Worm (Caenorhabditis elegans) whole organism, late embryonic: Measurements from ENCODE around the gene oac-48.

Experiments used
- C38D4.7 ChIP-seq: fragments of 200-800 bp; sonication (Bioruptor generic); optimal IDR thresholded peaks from 2 replicates; lab custom pipeline; 2018; ENCODE audit warnings: mild to moderate bottlenecking, missing genetic modification characterization, moderate library complexity, missing compliant biosample characterization
- T23F11.4 ChIP-seq: fragments of 200-800 bp; sonication (Bioruptor generic); optimal IDR thresholded peaks from 2 replicates; lab custom pipeline; 2018; ENCODE audit warnings: mild to moderate bottlenecking, missing genetic modification characterization, missing compliant biosample characterization
- ama-1 ChIP-seq: fragments of 150-350 bp; optimal IDR thresholded peaks from 2 replicates; lab custom pipeline; 2014
- ceh-14 ChIP-seq: sonication (generic microtip); optimal IDR thresholded peaks from 2 replicates; lab custom pipeline; 2016; ENCODE audit warnings: missing genotype, missing genetic modification characterization, missing compliant biosample characterization
- ceh-18 ChIP-seq: sonication (generic microtip); optimal IDR thresholded peaks from 2 replicates; lab custom pipeline; 2016; ENCODE audit warnings: missing genetic modification characterization, missing compliant biosample characterization
- ceh-31 ChIP-seq: sonication (generic microtip); optimal IDR thresholded peaks from 2 replicates; lab custom pipeline; 2016; ENCODE audit warnings: missing genetic modification characterization, missing compliant biosample characterization
- ceh-34 ChIP-seq: sonication (generic microtip); optimal IDR thresholded peaks from 2 replicates; lab custom pipeline; 2016; ENCODE audit warnings: mild to moderate bottlenecking, missing genetic modification characterization, missing compliant biosample characterization
- ceh-6 ChIP-seq: fragments of 200-800 bp; sonication (Bioruptor generic); optimal IDR thresholded peaks from 2 replicates; lab custom pipeline; 2018; ENCODE audit warnings: mild to moderate bottlenecking, missing genetic modification characterization, missing compliant biosample characterization
- ceh-9 ChIP-seq: sonication (generic microtip); optimal IDR thresholded peaks from 2 replicates; lab custom pipeline; 2016; ENCODE audit warnings: mild to moderate bottlenecking, missing genetic modification characterization, inconsistent platforms, missing compliant biosample characterization
- dve-1 ChIP-seq: sonication (generic microtip); optimal IDR thresholded peaks from 2 replicates; lab custom pipeline; 2017; ENCODE audit warnings: antibody characterized with exemption, mild to moderate bottlenecking, missing genetic modification characterization, missing compliant biosample characterization
- elt-2 ChIP-seq: sonication (generic microtip); optimal IDR thresholded peaks from 2 replicates; lab custom pipeline; 2016; ENCODE audit warnings: missing genetic modification reagents, missing genetic modification characterization, missing compliant biosample characterization
- eyg-1 ChIP-seq: sonication (generic microtip); optimal IDR thresholded peaks from 2 replicates; lab custom pipeline; 2016; ENCODE audit warnings: missing genotype, missing genetic modification characterization, missing compliant biosample characterization
- fax-1 ChIP-seq: sonication (generic microtip); optimal IDR thresholded peaks from 2 replicates; lab custom pipeline; 2016; ENCODE audit warnings: missing genotype, missing genetic modification characterization, missing compliant biosample characterization
- fkh-10 ChIP-seq: fragments of 150-350 bp; optimal IDR thresholded peaks from 2 replicates; lab custom pipeline; 2014; ENCODE audit warnings: missing biosample characterization, missing genetic modification reagents, missing genetic modification characterization
- fkh-6 ChIP-seq: sonication (generic microtip); optimal IDR thresholded peaks from 2 replicates; lab custom pipeline; 2016; ENCODE audit warnings: missing genetic modification characterization, missing compliant biosample characterization
- hlh-15 ChIP-seq: sonication (generic microtip); optimal IDR thresholded peaks from 2 replicates; lab custom pipeline; 2016; ENCODE audit warnings: missing genetic modification characterization, missing compliant biosample characterization
- hlh-6 ChIP-seq: sonication (generic microtip); optimal IDR thresholded peaks from 2 replicates; lab custom pipeline; 2016; ENCODE audit warnings: missing genotype, missing genetic modification characterization, missing compliant biosample characterization
- lim-6 ChIP-seq: sonication (generic microtip); optimal IDR thresholded peaks from 2 replicates; lab custom pipeline; 2016; ENCODE audit warnings: missing genetic modification characterization, missing compliant biosample characterization
- nfya-1 ChIP-seq: sonication (generic microtip); optimal IDR thresholded peaks from 2 replicates; lab custom pipeline; 2017; ENCODE audit warnings: missing genetic modification characterization, mild to moderate bottlenecking, missing compliant biosample characterization, antibody characterized with exemption, moderate library complexity
- nhr-232 ChIP-seq: sonication (generic microtip); optimal IDR thresholded peaks from 2 replicates; lab custom pipeline; 2016; ENCODE audit warnings: missing genetic modification characterization, missing compliant biosample characterization
- npax-4 ChIP-seq: sonication (generic microtip); optimal IDR thresholded peaks from 2 replicates; lab custom pipeline; 2016; ENCODE audit warnings: missing genetic modification characterization, missing compliant biosample characterization
- pag-3 ChIP-seq: sonication (generic microtip); optimal IDR thresholded peaks from 2 replicates; lab custom pipeline; 2016; ENCODE audit warnings: missing compliant biosample characterization, missing genetic modification characterization, borderline replicate concordance
- pat-9 ChIP-seq: fragments of 200-800 bp; sonication (Bioruptor generic); optimal IDR thresholded peaks from 2 replicates; lab custom pipeline; 2018; ENCODE audit warnings: mild to moderate bottlenecking, missing genetic modification characterization, moderate library complexity, missing compliant biosample characterization
- pax-1 ChIP-seq: fragments of 150-350 bp; optimal IDR thresholded peaks from 2 replicates; lab custom pipeline; 2014; ENCODE audit warnings: missing biosample characterization, missing genetic modification characterization
- pha-2 ChIP-seq: sonication (generic microtip); optimal IDR thresholded peaks from 2 replicates; lab custom pipeline; 2017; ENCODE audit warnings: mild to moderate bottlenecking, missing genetic modification characterization, missing compliant biosample characterization
- pha-4 ChIP-seq: fragments of 150-350 bp; optimal IDR thresholded peaks from 2 replicates; lab custom pipeline; 2018; ENCODE audit warnings: missing biosample characterization, missing genetic modification reagents, missing genetic modification characterization
- ref-2 ChIP-seq: sonication (generic microtip); optimal IDR thresholded peaks from 2 replicates; lab custom pipeline; 2016; ENCODE audit warnings: missing genetic modification characterization, missing compliant biosample characterization
- rnt-1 ChIP-seq: sonication (generic microtip); optimal IDR thresholded peaks from 2 replicates; lab custom pipeline; 2016; ENCODE audit warnings: missing genetic modification characterization, missing compliant biosample characterization
- sox-2 ChIP-seq: fragments of 200-800 bp; sonication (Bioruptor generic); IDR thresholded peaks from 2 replicates; pipeline ENCODE4 v1.3.6; 2022; ENCODE audit warnings: missing genetic modification reagents, missing genetic modification characterization, missing compliant biosample characterization
- syd-9 ChIP-seq: sonication (generic microtip); optimal IDR thresholded peaks from 2 replicates; lab custom pipeline; 2016; ENCODE audit warnings: mild to moderate bottlenecking, missing genetic modification characterization, moderate library complexity, missing compliant biosample characterization
- tbx-2 ChIP-seq: sonication (generic microtip); optimal IDR thresholded peaks from 2 replicates; lab custom pipeline; 2016; ENCODE audit warnings: missing genetic modification characterization, missing compliant biosample characterization
- ttx-3 ChIP-seq: sonication (generic microtip); optimal IDR thresholded peaks from 2 replicates; lab custom pipeline; 2016; ENCODE audit warnings: missing genetic modification reagents, missing genetic modification characterization, missing compliant biosample characterization
- unc-42 ChIP-seq: sonication (generic microtip); optimal IDR thresholded peaks from 2 replicates; lab custom pipeline; 2016; ENCODE audit warnings: missing genotype, missing genetic modification characterization, missing compliant biosample characterization
- ztf-16 ChIP-seq: sonication (generic microtip); optimal IDR thresholded peaks from 2 replicates; lab custom pipeline; 2017; ENCODE audit warnings: missing genetic modification characterization, missing compliant biosample characterization

oac-48 gene

ce11 chrIV:13673504-13673903, at the start of gene oac-48:
Gene oac-48 (plus strand): TSS chrIV:13673804.
- TF ChIP-seq pha-2 (no peak), hlh-15 (tag; lab: Kevin White, UChicago) (no peak), sox-2 (GFP tag; lab: Robert Waterston, UW) (no peak), rnt-1 (tag; lab: Kevin White, UChicago) (no peak), ceh-18 (tag; lab: Kevin White, UChicago) (no peak), dve-1 (tag; lab: Kevin White, UChicago) (no peak), tbx-2 (no peak), hlh-6 (tag; lab: Kevin White, UChicago) (no peak), nfya-1 (tag; lab: Kevin White, UChicago) (no peak), pat-9 (tag; lab: Kevin White, UChicago) (no peak), T23F11.4 (no peak), ceh-9 (tag; lab: Kevin White, UChicago) (no peak), ceh-14 (tag; lab: Kevin White, UChicago) (no peak)

ce11 chrIV:13626469-13626868, 47.1 kb upstream of the oac-48 start, which contains the start of gene sru-21:
Gene sru-21 (plus strand): TSS chrIV:13626769.
- TF ChIP-seq eyg-1, result no peak
- no peak for TF ChIP-seq unc-42 (tag; lab: Kevin White, UChicago)
- no peak for TF ChIP-seq ref-2 (tag; lab: Kevin White, UChicago)
- TF ChIP-seq npax-4 (tag; lab: Kevin White, UChicago), result no peak
- TF ChIP-seq ama-1 (lab: Kevin White, UChicago), result no peak
- TF ChIP-seq ttx-3 (tag; lab: Kevin White, UChicago), result no peak
- TF ChIP-seq ceh-6 (GFP tag; lab: Kevin White, UChicago), result no peak
- TF ChIP-seq elt-2, result no peak
- TF ChIP-seq lim-6 (tag; lab: Kevin White, UChicago), result no peak
- no peak for TF ChIP-seq C38D4.7 (GFP tag; lab: Kevin White, UChicago)
- TF ChIP-seq nhr-232 (tag; lab: Kevin White, UChicago), result no peak
- TF ChIP-seq ztf-16 (tag; lab: Kevin White, UChicago), result no peak
- no peak for TF ChIP-seq ceh-18 (tag; lab: Kevin White, UChicago)
- TF ChIP-seq sox-2 (GFP tag; lab: Robert Waterston, UW), result no peak
- TF ChIP-seq fkh-10 (GFP tag; lab: Kevin White, UChicago), result no peak
- TF ChIP-seq ceh-34 (tag; lab: Kevin White, UChicago), result no peak
- no peak for TF ChIP-seq ceh-31 (tag; lab: Kevin White, UChicago)
- TF ChIP-seq ceh-14 (tag; lab: Kevin White, UChicago), result no peak
- TF ChIP-seq fkh-6 (tag; lab: Kevin White, UChicago), result no peak

ce11 chrIV:13632613-13633012, 41.0 kb upstream of the oac-48 start:
- TF ChIP-seq ceh-34 (tag; lab: Kevin White, UChicago) (no peak), nhr-232 (tag; lab: Kevin White, UChicago) (no peak)

ce11 chrIV:13633165-13633564, 40.4 kb upstream of the oac-48 start, which contains the start of gene fbxa-98:
Gene fbxa-98 (plus strand): TSS chrIV:13633407.
- TF ChIP-seq unc-42 (tag; lab: Kevin White, UChicago) (no peak), ama-1 (lab: Kevin White, UChicago) (no peak), fax-1 (no peak), syd-9 (tag; lab: Kevin White, UChicago) (no peak), pag-3 (tag; lab: Kevin White, UChicago) (no peak), pha-4 (tag; lab: Kevin White, UChicago) (no peak), fkh-6 (tag; lab: Kevin White, UChicago) (no peak), ceh-9 (tag; lab: Kevin White, UChicago) (no peak), rnt-1 (tag; lab: Kevin White, UChicago) (no peak), ztf-16 (tag; lab: Kevin White, UChicago) (no peak), nfya-1 (tag; lab: Kevin White, UChicago) (no peak), pha-2 (no peak), pax-1 (tag; lab: Kevin White, UChicago) (no peak)
